Worm (Caenorhabditis elegans) whole organism, midembryonic: Measurements from ENCODE around the gene fipr-4.

Source experiments
- T22C8.4 ChIP-seq: fragments of 200-800 bp; sonication (Bioruptor generic); IDR thresholded peaks from 2 replicates; pipeline ENCODE4 v1.3.6; 2022; ENCODE audit warnings: missing genetic modification characterization, missing compliant biosample characterization
- cog-1 ChIP-seq: sonication (generic microtip); optimal IDR thresholded peaks from 2 replicates; lab custom pipeline; 2016; ENCODE audit warnings: missing genetic modification characterization, missing compliant biosample characterization
- flt-1 ChIP-seq: fragments of 200-800 bp; sonication (Bioruptor generic); IDR thresholded peaks from 2 replicates; pipeline ENCODE4 v1.3.6; 2022; ENCODE audit warnings: missing genetic modification characterization, missing compliant biosample characterization
- klf-2 ChIP-seq: fragments of 200-800 bp; sonication (Bioruptor generic); conservative IDR thresholded peaks from 2 replicates; pipeline ENCODE4 v1.3.6; 2022; ENCODE audit warnings: missing genetic modification reagents, missing genetic modification characterization, missing compliant biosample characterization
- med-1 ChIP-seq: sonication (generic microtip); optimal IDR thresholded peaks from 2 replicates; lab custom pipeline; 2017; ENCODE audit warnings: missing genetic modification characterization, mild to moderate bottlenecking, missing compliant biosample characterization, antibody characterized with exemption, missing genetic modification reagents; ENCODE audit not compliant: insufficient read depth
- ref-1 ChIP-seq: fragments of 200-800 bp; sonication (Bioruptor generic); conservative IDR thresholded peaks from 2 replicates; pipeline ENCODE4 v1.3.6; 2022; ENCODE audit warnings: missing genetic modification reagents, missing genetic modification characterization, missing compliant biosample characterization
- tab-1 ChIP-seq: fragments of 200-800 bp; sonication (Bioruptor generic); IDR thresholded peaks from 2 replicates; pipeline ENCODE4 v1.3.6; 2022; ENCODE audit warnings: missing genetic modification characterization, missing compliant biosample characterization
- ztf-29 ChIP-seq: fragments of 200-800 bp; sonication (Bioruptor generic); IDR thresholded peaks from 2 replicates; pipeline ENCODE4 v1.3.6; 2022; ENCODE audit warnings: missing genetic modification reagents, missing genetic modification characterization, missing compliant biosample characterization

DNA sequence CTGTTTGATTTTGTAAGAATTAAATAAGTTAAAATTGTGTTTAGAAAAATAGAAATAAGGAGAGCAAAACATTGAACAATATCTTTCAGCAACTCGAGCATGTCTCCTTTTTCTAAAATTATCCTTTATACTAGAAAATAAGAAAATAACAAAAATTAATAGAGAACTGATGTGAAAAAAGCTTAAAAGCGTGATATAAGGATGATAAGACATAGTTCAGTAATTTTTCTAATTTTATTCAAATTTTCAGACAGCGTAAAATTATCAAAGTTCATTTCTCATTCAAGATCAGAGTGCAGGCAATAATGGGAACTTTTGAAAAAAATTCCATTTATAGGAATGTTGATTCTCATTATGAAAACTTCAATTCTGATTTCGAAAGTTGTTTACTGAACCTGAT lies 5.1 kb upstream of the fipr-4 start, which contains the start of gene str-182:
- TF ChIP-seq klf-2 (no peak), ref-1 (GFP tag; lab: Robert Waterston, UW) (no peak), tab-1 (GFP tag; lab: Robert Waterston, UW) (no peak), flt-1 (GFP tag; lab: Robert Waterston, UW) (no peak), cog-1 (tag; lab: Kevin White, UChicago) (no peak), ztf-29 (no peak), med-1 (GFP tag; lab: Kevin White, UChicago) (no peak), T22C8.4 (GFP tag; lab: Robert Waterston, UW) (no peak)
